Fruit fly (Drosophila melanogaster) whole organism, prepupa: Measurements from ENCODE around the gene Rab9Db.

ENCODE experiments used
- CG10669 ChIP-seq: fragments of 200-800 bp; sonication (Bioruptor generic); optimal IDR thresholded peaks from 3 replicates; lab custom pipeline; 2018; ENCODE audit warnings: missing biosample characterization, mild to moderate bottlenecking, missing genetic modification characterization, moderate library complexity
- CG4318 ChIP-seq: fragments of 200-800 bp; sonication (Bioruptor generic); optimal IDR thresholded peaks from 3 replicates; lab custom pipeline; 2017; ENCODE audit warnings: missing biosample characterization, mild to moderate bottlenecking, missing genetic modification characterization
- CG6854 ChIP-seq: fragments of 200-800 bp; sonication (Bioruptor generic); optimal IDR thresholded peaks from 2 replicates; lab custom pipeline; 2017; ENCODE audit warnings: missing biosample characterization, mild to moderate bottlenecking, missing genetic modification characterization
- CG8119 ChIP-seq: fragments of 200-800 bp; sonication (Bioruptor generic); IDR thresholded peaks from 3 replicates; pipeline ENCODE4 v1.3.6; 2022; ENCODE audit warnings: missing biosample characterization, missing genetic modification characterization
- Met ChIP-seq: fragments of 200-800 bp; sonication (Bioruptor generic); optimal IDR thresholded peaks from 3 replicates; lab custom pipeline; 2016; ENCODE audit warnings: missing biosample characterization, missing genetic modification characterization
- Sox102F ChIP-seq: fragments of 200-800 bp; sonication (Bioruptor generic); optimal IDR thresholded peaks from 2 replicates; lab custom pipeline; 2016; ENCODE audit warnings: missing biosample characterization, mild to moderate bottlenecking, missing genetic modification characterization
- acj6 ChIP-seq: fragments of 200-800 bp; sonication (Bioruptor generic); optimal IDR thresholded peaks from 3 replicates; lab custom pipeline; 2016; ENCODE audit warnings: missing biosample characterization, missing genetic modification characterization

dm6 chrX:10586173-10586572 is 36.9 kb downstream of the Rab9Db start:
- no peak for TF ChIP-seq Sox102F
- TF ChIP-seq CG4318 (GFP tag; lab: Kevin White, UChicago) = no peak
- no peak for TF ChIP-seq CG8119 (GFP tag; lab: Robert Waterston, UW)
- no peak for TF ChIP-seq CG6854 (GFP tag; lab: Kevin White, UChicago)
- TF ChIP-seq Met (GFP tag; lab: Kevin White, UChicago) = no peak
- TF ChIP-seq CG10669 (GFP tag; lab: Kevin White, UChicago) = no peak
- TF ChIP-seq acj6 (GFP tag; lab: Kevin White, UChicago) = no peak
